Worm (Caenorhabditis elegans): Measurements from ENCODE around the gene lpr-5.

The lpr-5 gene

DNA sequence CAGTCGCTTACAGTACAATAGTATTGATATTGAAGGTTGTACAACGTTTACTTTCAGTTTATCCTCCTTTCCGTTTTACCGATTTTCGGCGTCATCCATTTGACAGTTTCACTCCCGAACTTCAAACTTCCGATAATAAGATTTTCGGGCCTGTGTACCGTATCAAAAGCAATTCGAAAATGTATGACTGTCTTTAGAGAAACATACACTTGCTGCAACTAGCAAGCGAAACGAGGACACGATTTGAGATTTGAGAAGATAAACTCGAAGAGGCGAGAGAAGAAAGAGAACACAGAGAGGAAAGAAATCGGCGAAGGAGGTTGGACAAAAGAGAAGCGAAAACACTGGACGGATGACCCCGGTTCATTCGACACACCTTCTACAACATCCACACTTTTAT lies at the start of gene lpr-5:
TSS of gene lpr-5 (plus strand) at position 220 of the 400 bp plus-strand sequence.
- TF ChIP-seq ham-2 (GFP tag; optimal IDR thresholded peaks at IDR 0.05) = peak; percentile 9
- TF ChIP-seq blmp-1 (tag; optimal IDR thresholded peaks at IDR 0.05) = peak; percentile 4
- no peak for TF ChIP-seq nhr-2 (tag; optimal IDR thresholded peaks at IDR 0.05)

DNA sequence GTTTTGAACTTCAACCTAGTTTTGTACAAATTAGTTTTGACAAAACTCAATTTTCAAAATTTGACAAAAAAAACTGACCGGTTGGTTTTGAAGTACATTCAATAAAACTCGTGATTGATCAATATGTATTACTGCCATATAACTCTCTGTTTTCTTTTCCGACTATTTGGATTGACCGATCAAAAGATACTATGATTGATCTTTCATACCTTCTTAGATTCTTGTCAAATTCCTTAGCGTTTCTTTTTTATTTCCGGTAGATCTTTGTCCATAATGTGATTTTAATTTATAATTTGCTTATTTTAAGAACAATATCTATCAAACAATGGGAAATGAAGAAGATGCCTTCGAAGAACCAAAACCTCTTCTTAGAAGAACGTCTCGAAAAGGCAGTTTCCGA lies 49.6 kb upstream of the lpr-5 start, which contains the start of gene F58A3.3:
TSS of gene F58A3.3 (plus strand) at position 301 of the 400 bp plus-strand sequence.
- TF ChIP-seq mab-5 (tag; optimal IDR thresholded peaks at IDR 0.05) (no peak), tbx-8 (GFP tag; optimal IDR thresholded peaks at IDR 0.05) (no peak), hlh-1 (tag; optimal IDR thresholded peaks at IDR 0.05) (no peak), lsy-2 (tag; optimal IDR thresholded peaks at IDR 0.05) (no peak), bed-3 (GFP tag; optimal IDR thresholded peaks at IDR 0.05) (no peak), ces-1 (GFP tag; optimal IDR thresholded peaks at IDR 0.05) (no peak), drap-1 (GFP tag; optimal IDR thresholded peaks at IDR 0.05) (no peak), sem-2 (GFP tag; optimal IDR thresholded peaks at IDR 0.05) (no peak), unc-62 (GFP tag; optimal IDR thresholded peaks at IDR 0.05) (no peak), ceh-83 (GFP tag; optimal IDR thresholded peaks at IDR 0.05) (no peak), ceh-43 (GFP tag; optimal IDR thresholded peaks at IDR 0.05) (no peak), sptf-1 (tag; optimal IDR thresholded peaks at IDR 0.05) (no peak)

DNA sequence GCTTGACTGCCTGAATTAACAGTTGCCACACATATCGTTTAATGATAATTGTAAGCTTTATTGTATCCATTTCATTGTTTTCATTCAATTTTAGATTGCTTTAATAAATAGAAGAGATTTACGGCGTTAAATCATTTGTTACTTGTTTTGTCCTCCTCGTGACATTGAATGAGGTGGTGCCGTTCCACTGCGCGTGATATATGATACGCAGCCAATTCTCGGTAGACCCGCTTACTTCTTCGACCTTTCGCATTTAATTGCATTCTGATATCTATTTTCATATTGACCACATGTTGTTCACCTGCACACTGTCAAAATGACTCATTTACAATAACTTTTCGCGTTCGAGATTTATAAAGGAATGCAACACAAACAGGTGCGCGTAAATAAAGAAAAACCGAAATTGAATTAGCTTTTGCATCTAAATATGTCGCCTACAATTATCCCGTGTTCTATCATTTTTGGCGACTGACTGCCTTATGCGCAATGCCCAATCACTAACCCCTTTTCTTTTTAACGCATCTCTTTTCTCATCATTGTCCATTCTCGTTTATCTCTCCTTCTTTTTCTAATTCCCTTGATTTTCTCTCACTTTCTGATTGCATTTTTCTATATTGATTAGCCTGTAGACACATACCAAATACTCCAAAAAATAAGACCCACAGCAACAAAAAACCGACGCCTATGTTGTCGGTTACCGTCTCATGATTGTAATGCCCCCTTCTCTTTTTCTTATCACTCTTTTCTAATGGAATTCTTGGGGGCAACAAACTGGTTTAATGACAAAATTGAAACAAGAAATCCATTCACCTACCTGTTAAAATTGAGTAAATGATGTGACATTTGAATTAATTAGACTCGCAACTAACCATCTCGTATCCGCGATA lies 47.3 kb upstream of the lpr-5 start:
- no peak for TF ChIP-seq mep-1 (tag; optimal IDR thresholded peaks at IDR 0.05)
- no peak for TF ChIP-seq ceh-83 (GFP tag; optimal IDR thresholded peaks at IDR 0.05)
- TF ChIP-seq sem-2 (GFP tag; optimal IDR thresholded peaks at IDR 0.05) = no peak
- no peak for TF ChIP-seq tbx-8 (GFP tag; optimal IDR thresholded peaks at IDR 0.05)
- TF ChIP-seq ztf-11 (tag; optimal IDR thresholded peaks at IDR 0.05) = no peak
- TF ChIP-seq nhr-12 (tag; optimal IDR thresholded peaks at IDR 0.05) = no peak

DNA sequence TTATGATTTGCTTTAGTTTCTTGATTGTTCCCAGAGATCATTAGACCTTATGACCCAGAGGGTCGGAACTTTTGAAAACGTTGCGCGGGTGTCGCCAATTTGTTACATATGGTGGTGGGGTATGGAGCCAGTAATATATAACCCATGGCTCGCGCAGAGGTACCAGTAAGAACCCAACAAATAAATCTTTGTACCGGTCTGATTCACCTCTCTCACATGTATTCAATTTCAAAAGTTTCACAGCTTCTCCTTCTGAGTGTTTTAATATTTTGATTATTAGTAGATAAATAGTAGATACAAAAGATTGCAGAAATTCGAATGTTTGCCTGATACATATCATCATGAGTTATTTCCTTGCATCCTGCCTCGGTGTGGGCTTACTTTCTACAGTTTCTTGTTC lies 45.8 kb upstream of the lpr-5 start, which contains the start of gene egl-15:
TSS of gene egl-15 (plus strand) at position 301 of the 400 bp plus-strand sequence.
- TF ChIP-seq ham-2 (GFP tag; optimal IDR thresholded peaks at IDR 0.05) (no peak), unc-62 (GFP tag; optimal IDR thresholded peaks at IDR 0.05) (no peak)

DNA sequence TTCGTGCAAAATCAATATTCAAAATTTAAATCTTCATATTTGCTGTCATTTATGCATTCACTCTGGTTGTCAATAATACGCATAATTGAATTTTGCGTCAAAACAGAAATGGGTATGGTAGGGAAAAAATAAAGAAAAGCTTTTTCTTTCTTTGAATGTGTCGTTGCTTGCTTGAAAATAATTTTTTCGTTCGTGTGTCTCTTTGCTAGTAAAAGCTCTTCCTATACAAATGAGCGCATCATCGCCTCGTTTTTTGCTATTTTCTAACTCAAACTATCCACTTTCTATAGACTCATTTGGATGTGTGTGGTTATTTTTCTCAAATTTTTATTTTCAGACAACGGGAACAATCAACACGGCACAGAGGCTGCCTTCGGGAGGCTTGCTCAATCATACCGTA lies 33.3 kb upstream of the lpr-5 start, which contains the start of gene ldb-1:
TSS of gene ldb-1 (plus strand) at position 301 of the 400 bp plus-strand sequence.
- TF ChIP-seq bed-3 (GFP tag; optimal IDR thresholded peaks at IDR 0.05) (no peak), zip-8 (tag; optimal IDR thresholded peaks at IDR 0.05) (no peak), sptf-1 (tag; optimal IDR thresholded peaks at IDR 0.05) (no peak), nhr-237 (tag; optimal IDR thresholded peaks at IDR 0.05) (no peak), lin-32 (GFP tag; optimal IDR thresholded peaks at IDR 0.05) (no peak), blmp-1 (tag; optimal IDR thresholded peaks at IDR 0.05) (no peak), mep-1 (tag; optimal IDR thresholded peaks at IDR 0.05) (no peak), cnd-1 (tag; optimal IDR thresholded peaks at IDR 0.05) (no peak), tbx-8 (GFP tag; optimal IDR thresholded peaks at IDR 0.05) (no peak), nhr-2 (tag; optimal IDR thresholded peaks at IDR 0.05) (no peak), sem-2 (GFP tag; optimal IDR thresholded peaks at IDR 0.05) (no peak), elt-3 (tag; optimal IDR thresholded peaks at IDR 0.05) (no peak), nhr-76 (tag; optimal IDR thresholded peaks at IDR 0.05) (no peak), ztf-11 (tag; optimal IDR thresholded peaks at IDR 0.05) (no peak), ceh-39 (tag; optimal IDR thresholded peaks at IDR 0.05) (no peak), pha-4 (tag; optimal IDR thresholded peaks at IDR 0.05) (no peak), mls-2 (tag; optimal IDR thresholded peaks at IDR 0.05) (no peak), drap-1 (GFP tag; optimal IDR thresholded peaks at IDR 0.05) (no peak), unc-39 (tag; optimal IDR thresholded peaks at IDR 0.05) (no peak)

DNA sequence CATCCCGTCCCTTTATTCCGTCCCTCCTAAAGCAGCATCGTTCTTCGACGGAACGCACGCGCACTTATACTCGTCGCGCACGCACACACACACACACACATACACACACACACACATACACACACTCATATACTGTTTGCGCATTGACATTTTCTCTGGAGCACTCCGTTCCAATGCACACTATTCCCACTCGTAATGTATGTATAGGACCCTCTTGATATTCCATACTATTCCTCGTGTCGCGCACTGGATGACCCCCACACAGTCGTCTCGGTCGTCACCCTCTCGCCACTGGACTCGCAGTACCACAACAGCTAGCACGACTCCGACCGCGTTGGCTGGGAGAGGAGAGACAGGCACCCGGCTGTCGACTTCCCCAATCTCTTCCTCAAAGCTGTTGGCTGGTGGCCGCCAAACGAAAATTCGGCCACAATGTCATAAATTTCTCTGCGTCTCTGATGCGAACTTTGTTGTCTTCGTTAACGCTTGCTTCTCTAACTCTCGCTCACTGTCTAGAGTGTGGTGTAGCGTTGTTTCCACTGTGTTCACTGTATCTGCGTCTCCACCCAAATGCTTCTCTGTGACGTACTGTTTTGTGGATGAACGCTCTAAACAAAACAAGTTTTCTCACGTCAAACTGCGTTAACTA lies 30.8 kb upstream of the lpr-5 start:
- TF ChIP-seq unc-62 (GFP tag; optimal IDR thresholded peaks at IDR 0.05) (peak; percentile 86), flh-1 (GFP tag; optimal IDR thresholded peaks at IDR 0.05) (no peak), mls-2 (tag; optimal IDR thresholded peaks at IDR 0.05) (peak; percentile 80), ham-2 (GFP tag; optimal IDR thresholded peaks at IDR 0.05) (peak; percentile 99), hlh-1 (tag; optimal IDR thresholded peaks at IDR 0.05) (peak; percentile 91), bed-3 (GFP tag; optimal IDR thresholded peaks at IDR 0.05) (no peak), ces-1 (GFP tag; optimal IDR thresholded peaks at IDR 0.05) (peak; percentile 86), pha-4 (tag; optimal IDR thresholded peaks at IDR 0.05) (peak; percentile 93), nhr-12 (tag; optimal IDR thresholded peaks at IDR 0.05) (no peak), mep-1 (tag; optimal IDR thresholded peaks at IDR 0.05) (peak; percentile 46), drap-1 (GFP tag; optimal IDR thresholded peaks at IDR 0.05) (peak; percentile 79), unc-120 (tag; optimal IDR thresholded peaks at IDR 0.05; ENCODE audit: poor library complexity, severe bottlenecking) (peak; percentile 23), mab-5 (tag; optimal IDR thresholded peaks at IDR 0.05) (no peak), ztf-11 (tag; optimal IDR thresholded peaks at IDR 0.05) (peak; percentile 90), ceh-43 (GFP tag; optimal IDR thresholded peaks at IDR 0.05) (no peak), ceh-39 (tag; optimal IDR thresholded peaks at IDR 0.05) (peak; percentile 39), lin-13 (tag; optimal IDR thresholded peaks at IDR 0.05) (peak; percentile 65), tbx-8 (GFP tag; optimal IDR thresholded peaks at IDR 0.05) (no peak), M03D4.4 (tag; optimal IDR thresholded peaks at IDR 0.05) (peak; percentile 61), snpc-4 (tag; optimal IDR thresholded peaks at IDR 0.05) (no peak), ceh-83 (GFP tag; optimal IDR thresholded peaks at IDR 0.05) (no peak), blmp-1 (tag; optimal IDR thresholded peaks at IDR 0.05) (no peak), unc-39 (tag; optimal IDR thresholded peaks at IDR 0.05) (no peak), lsy-2 (tag; optimal IDR thresholded peaks at IDR 0.05) (peak; percentile 53)
